Worm (Caenorhabditis elegans): ENCODE data around the gene R03G8.1.

The R03G8.1 gene

DNA sequence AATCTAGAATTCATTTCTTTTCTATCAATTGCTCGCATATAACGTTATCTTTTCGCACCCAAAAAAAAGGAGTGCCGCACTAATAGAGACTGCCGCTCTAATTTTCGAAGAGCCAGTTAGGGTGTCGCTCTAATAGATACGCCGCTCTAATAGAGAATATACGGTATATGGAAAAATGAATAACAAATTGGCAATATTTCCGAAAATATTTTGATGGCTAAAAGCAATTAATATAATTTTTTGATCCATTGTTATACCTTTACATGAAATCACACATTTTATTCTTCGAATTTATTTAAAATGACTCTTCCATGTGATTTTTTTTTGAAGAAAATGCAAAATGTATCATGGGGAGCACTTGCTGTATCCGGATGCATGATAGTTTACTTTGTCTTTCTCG is 6.5 kb upstream of the R03G8.1 start, which contains the start of gene K03A11.4:
Gene K03A11.4 (plus strand): TSS at position 301 of the 400 bp plus-strand sequence.
- TF ChIP-seq unc-62 (GFP tag; optimal IDR thresholded peaks at IDR 0.05) (no peak), cnd-1 (tag; optimal IDR thresholded peaks at IDR 0.05) (no peak), nhr-2 (tag; optimal IDR thresholded peaks at IDR 0.05) (no peak), mep-1 (tag; optimal IDR thresholded peaks at IDR 0.05) (no peak), ztf-11 (tag; optimal IDR thresholded peaks at IDR 0.05) (no peak), ceh-39 (tag; optimal IDR thresholded peaks at IDR 0.05) (no peak), lin-32 (GFP tag; optimal IDR thresholded peaks at IDR 0.05) (no peak), flh-1 (GFP tag; optimal IDR thresholded peaks at IDR 0.05) (no peak), mls-2 (tag; optimal IDR thresholded peaks at IDR 0.05) (no peak), nhr-12 (tag; optimal IDR thresholded peaks at IDR 0.05) (no peak), unc-120 (tag; optimal IDR thresholded peaks at IDR 0.05; ENCODE audit: poor library complexity, severe bottlenecking) (no peak), elt-3 (tag; optimal IDR thresholded peaks at IDR 0.05) (no peak), pha-4 (tag; optimal IDR thresholded peaks at IDR 0.05) (no peak), nhr-237 (tag; optimal IDR thresholded peaks at IDR 0.05) (no peak), lsy-2 (tag; optimal IDR thresholded peaks at IDR 0.05) (no peak), elt-1 (tag; optimal IDR thresholded peaks at IDR 0.05; ENCODE audit: borderline replicate concordance, insufficient read depth) (no peak), ceh-83 (GFP tag; optimal IDR thresholded peaks at IDR 0.05) (no peak), hlh-1 (tag; optimal IDR thresholded peaks at IDR 0.05) (no peak), blmp-1 (tag; optimal IDR thresholded peaks at IDR 0.05) (no peak)

DNA sequence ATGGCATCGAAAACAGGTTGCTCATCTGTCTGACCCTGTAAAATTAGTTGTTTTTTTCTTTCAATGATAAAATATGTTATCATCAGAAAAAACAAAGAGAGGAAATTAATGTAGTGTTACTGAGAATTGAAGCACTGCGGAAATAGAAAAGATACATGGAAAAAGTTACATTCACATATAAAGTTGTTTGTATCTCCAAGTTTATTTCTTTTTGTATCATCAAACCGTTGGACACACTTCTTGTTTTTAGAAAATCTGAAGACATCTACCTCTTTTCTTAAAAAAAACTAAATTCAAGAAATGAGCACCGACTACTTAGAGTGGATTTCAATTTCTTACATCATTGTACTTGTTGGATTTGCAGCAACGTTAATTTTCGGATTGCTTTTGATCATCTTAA is 2.0 kb upstream of the R03G8.1 start, which contains the start of gene str-10:
Gene str-10 (plus strand): TSS at position 301 of the 400 bp plus-strand sequence.
- no peak for TF ChIP-seq sem-2 (GFP tag; optimal IDR thresholded peaks at IDR 0.05)
- no peak for TF ChIP-seq flh-1 (GFP tag; optimal IDR thresholded peaks at IDR 0.05)
- no peak for TF ChIP-seq sptf-1 (tag; optimal IDR thresholded peaks at IDR 0.05)
- TF ChIP-seq elt-1 (tag; optimal IDR thresholded peaks at IDR 0.05; ENCODE audit: borderline replicate concordance, insufficient read depth) = no peak
- no peak for TF ChIP-seq hlh-1 (tag; optimal IDR thresholded peaks at IDR 0.05)
- TF ChIP-seq ztf-11 (tag; optimal IDR thresholded peaks at IDR 0.05) = no peak
- TF ChIP-seq ceh-83 (GFP tag; optimal IDR thresholded peaks at IDR 0.05) = no peak
- TF ChIP-seq lsy-2 (tag; optimal IDR thresholded peaks at IDR 0.05) = no peak
- no peak for TF ChIP-seq snpc-4 (tag; optimal IDR thresholded peaks at IDR 0.05)
- TF ChIP-seq tbx-8 (GFP tag; optimal IDR thresholded peaks at IDR 0.05) = no peak
- no peak for TF ChIP-seq unc-62 (GFP tag; optimal IDR thresholded peaks at IDR 0.05)
- no peak for TF ChIP-seq lin-32 (GFP tag; optimal IDR thresholded peaks at IDR 0.05)
- TF ChIP-seq unc-120 (tag; optimal IDR thresholded peaks at IDR 0.05; ENCODE audit: poor library complexity, severe bottlenecking) = no peak
- no peak for TF ChIP-seq M03D4.4 (tag; optimal IDR thresholded peaks at IDR 0.05)
- no peak for TF ChIP-seq ceh-39 (tag; optimal IDR thresholded peaks at IDR 0.05)
- TF ChIP-seq pha-4 (tag; optimal IDR thresholded peaks at IDR 0.05) = no peak
- no peak for TF ChIP-seq cnd-1 (tag; optimal IDR thresholded peaks at IDR 0.05)
- TF ChIP-seq nhr-2 (tag; optimal IDR thresholded peaks at IDR 0.05) = no peak

DNA sequence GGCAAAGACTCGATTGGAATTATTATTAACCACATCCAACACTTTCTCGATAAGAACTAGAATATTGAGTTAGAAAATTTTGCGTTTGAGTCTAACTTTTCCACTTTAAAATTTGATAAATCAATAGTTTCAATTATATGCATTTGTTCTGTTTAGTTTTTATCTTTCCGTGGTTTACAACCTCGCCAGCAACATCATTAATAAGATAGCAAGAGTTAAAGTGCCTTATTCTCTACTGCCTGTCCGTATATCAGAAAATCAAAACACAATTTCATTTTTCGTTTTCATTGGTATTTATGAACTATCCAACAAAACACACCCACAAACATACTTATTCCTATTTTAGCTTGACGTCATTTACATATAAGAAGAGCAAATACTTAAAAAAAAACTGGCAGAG is 4.2 kb downstream of the R03G8.1 start:
- no peak for TF ChIP-seq M03D4.4 (tag; optimal IDR thresholded peaks at IDR 0.05)
- TF ChIP-seq bed-3 (GFP tag; optimal IDR thresholded peaks at IDR 0.05) = no peak
- TF ChIP-seq ham-2 (GFP tag; optimal IDR thresholded peaks at IDR 0.05) = no peak
- no peak for TF ChIP-seq nhr-76 (tag; optimal IDR thresholded peaks at IDR 0.05)

DNA sequence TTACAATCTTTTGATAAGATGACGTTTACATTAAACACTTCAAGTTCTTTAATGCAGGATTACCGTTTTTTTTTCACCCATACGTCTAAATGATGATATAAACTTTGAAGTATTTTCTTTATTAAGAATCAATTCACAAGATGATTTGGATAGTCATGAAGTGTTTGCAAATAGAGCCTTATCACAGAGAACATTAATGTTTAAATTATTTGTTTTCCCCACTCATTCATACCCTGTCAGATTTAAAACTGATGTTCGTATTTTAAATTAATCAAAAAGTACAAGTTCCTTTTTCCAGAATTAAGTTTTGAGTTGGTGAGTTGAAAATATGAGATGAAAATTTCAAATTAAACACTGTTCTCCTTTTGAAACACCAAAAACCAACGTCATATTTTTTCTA is 6.3 kb downstream of the R03G8.1 start, which contains the start of gene R03G8.3:
Gene R03G8.3 (plus strand): TSS at position 301 of the 400 bp plus-strand sequence.
- no peak for TF ChIP-seq ces-1 (GFP tag; optimal IDR thresholded peaks at IDR 0.05)
- no peak for TF ChIP-seq ztf-11 (tag; optimal IDR thresholded peaks at IDR 0.05)
- no peak for TF ChIP-seq ceh-43 (GFP tag; optimal IDR thresholded peaks at IDR 0.05)
- no peak for TF ChIP-seq zip-8 (tag; optimal IDR thresholded peaks at IDR 0.05)
- no peak for TF ChIP-seq elt-1 (tag; optimal IDR thresholded peaks at IDR 0.05; ENCODE audit: borderline replicate concordance, insufficient read depth)
- TF ChIP-seq bed-3 (GFP tag; optimal IDR thresholded peaks at IDR 0.05) = no peak

DNA sequence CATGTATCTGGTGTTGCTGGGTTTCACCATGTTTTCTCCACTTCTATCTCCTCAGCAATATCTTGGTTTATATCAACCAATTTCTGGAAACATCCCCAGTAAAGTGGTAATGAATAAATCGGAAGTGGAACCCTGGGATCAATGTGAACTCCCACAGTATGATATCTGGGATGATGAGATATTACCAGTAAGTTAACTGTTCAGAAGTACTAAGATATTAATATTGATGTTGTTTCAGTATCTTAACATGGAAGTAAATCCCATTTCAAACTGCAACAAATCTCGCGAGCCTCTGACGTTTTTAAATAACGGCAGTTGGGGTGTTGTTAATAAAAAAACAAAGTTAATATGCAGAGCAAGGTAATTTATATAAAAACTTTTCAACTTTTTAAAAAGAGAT is 6.8 kb downstream of the R03G8.1 start:
- no peak for TF ChIP-seq ceh-43 (GFP tag; optimal IDR thresholded peaks at IDR 0.05)
- TF ChIP-seq lsy-2 (tag; optimal IDR thresholded peaks at IDR 0.05) = no peak
- TF ChIP-seq elt-1 (tag; optimal IDR thresholded peaks at IDR 0.05; ENCODE audit: borderline replicate concordance, insufficient read depth) = no peak
- no peak for TF ChIP-seq mab-5 (tag; optimal IDR thresholded peaks at IDR 0.05)
- TF ChIP-seq elt-3 (tag; optimal IDR thresholded peaks at IDR 0.05) = no peak
- TF ChIP-seq unc-39 (tag; optimal IDR thresholded peaks at IDR 0.05) = no peak
- no peak for TF ChIP-seq ham-2 (GFP tag; optimal IDR thresholded peaks at IDR 0.05)
- no peak for TF ChIP-seq nhr-237 (tag; optimal IDR thresholded peaks at IDR 0.05)
- TF ChIP-seq snpc-4 (tag; optimal IDR thresholded peaks at IDR 0.05) = no peak
- TF ChIP-seq pha-4 (tag; optimal IDR thresholded peaks at IDR 0.05) = no peak
- TF ChIP-seq bed-3 (GFP tag; optimal IDR thresholded peaks at IDR 0.05) = no peak
- TF ChIP-seq M03D4.4 (tag; optimal IDR thresholded peaks at IDR 0.05) = no peak
- TF ChIP-seq ceh-39 (tag; optimal IDR thresholded peaks at IDR 0.05) = no peak
- no peak for TF ChIP-seq sptf-1 (tag; optimal IDR thresholded peaks at IDR 0.05)
- TF ChIP-seq nhr-28 (tag; optimal IDR thresholded peaks at IDR 0.05) = no peak
- TF ChIP-seq ces-1 (GFP tag; optimal IDR thresholded peaks at IDR 0.05) = no peak
- no peak for TF ChIP-seq nhr-2 (tag; optimal IDR thresholded peaks at IDR 0.05)
- TF ChIP-seq ceh-83 (GFP tag; optimal IDR thresholded peaks at IDR 0.05) = no peak
- TF ChIP-seq blmp-1 (tag; optimal IDR thresholded peaks at IDR 0.05) = no peak
- TF ChIP-seq nhr-12 (tag; optimal IDR thresholded peaks at IDR 0.05) = no peak
